Worm (Caenorhabditis elegans) whole organism, mixed stage, embryonic: Measurements from ENCODE around the gene pkn-1.

Experiments
- blmp-1 ChIP-seq: fragments of 150-350 bp; optimal IDR thresholded peaks from 2 replicates; lab custom pipeline; 2014; ENCODE audit warnings: missing biosample characterization, missing genetic modification characterization
- ces-1 ChIP-seq: fragments of 150-350 bp; optimal IDR thresholded peaks from 2 replicates; lab custom pipeline; 2014; ENCODE audit warnings: missing biosample characterization, missing genetic modification reagents, missing genetic modification characterization
- elt-1 ChIP-seq: sonication (generic microtip); optimal IDR thresholded peaks from 2 replicates; lab custom pipeline; 2017; ENCODE audit warnings: missing genetic modification characterization, mild to moderate bottlenecking, missing compliant biosample characterization, antibody characterized with exemption, moderate library complexity, borderline replicate concordance; ENCODE audit not compliant: insufficient read depth
- elt-3 ChIP-seq: fragments of 150-350 bp; optimal IDR thresholded peaks from 2 replicates; lab custom pipeline; 2014; ENCODE audit warnings: missing biosample characterization, missing genetic modification characterization
- hlh-1 ChIP-seq: fragments of 150-350 bp; optimal IDR thresholded peaks from 2 replicates; lab custom pipeline; 2014; ENCODE audit warnings: missing biosample characterization, missing genetic modification reagents, missing genetic modification characterization
- lin-13 ChIP-seq: fragments of 150-350 bp; optimal IDR thresholded peaks from 2 replicates; lab custom pipeline; 2014; ENCODE audit warnings: missing biosample characterization, missing genetic modification characterization
- mab-5 ChIP-seq: fragments of 150-350 bp; optimal IDR thresholded peaks from 2 replicates; lab custom pipeline; 2014; ENCODE audit warnings: missing biosample characterization, missing genetic modification characterization
- mls-2 ChIP-seq: sonication (generic microtip); optimal IDR thresholded peaks from 2 replicates; lab custom pipeline; 2016; ENCODE audit warnings: mild to moderate bottlenecking, missing genetic modification characterization, moderate library complexity, missing compliant biosample characterization
- nhr-12 ChIP-seq: fragments of 150-350 bp; optimal IDR thresholded peaks from 2 replicates; lab custom pipeline; 2014; ENCODE audit warnings: missing biosample characterization, missing genetic modification characterization
- snpc-4 ChIP-seq: fragments of 150-350 bp; optimal IDR thresholded peaks from 2 replicates; lab custom pipeline; 2014; ENCODE audit warnings: missing biosample characterization, missing genetic modification characterization
- unc-62 ChIP-seq: fragments of 150-350 bp; optimal IDR thresholded peaks from 2 replicates; lab custom pipeline; 2014; ENCODE audit warnings: missing biosample characterization, missing genetic modification reagents, missing genetic modification characterization
- zip-8 ChIP-seq: fragments of 150-350 bp; optimal IDR thresholded peaks from 2 replicates; lab custom pipeline; 2014; ENCODE audit warnings: missing biosample characterization, missing genetic modification characterization
- ztf-11 ChIP-seq: fragments of 150-350 bp; optimal IDR thresholded peaks from 2 replicates; lab custom pipeline; 2014; ENCODE audit warnings: missing biosample characterization, missing genetic modification characterization

- no peak for TF ChIP-seq unc-62 (GFP tag; lab: Kevin White, UChicago)
- no peak for TF ChIP-seq nhr-12 (tag; lab: Kevin White, UChicago)
- TF ChIP-seq blmp-1 (tag; lab: Kevin White, UChicago), result no peak
- TF ChIP-seq snpc-4, result no peak
- TF ChIP-seq elt-1, result no peak
- TF ChIP-seq zip-8 (tag; lab: Kevin White, UChicago), result no peak
- no peak for TF ChIP-seq hlh-1 (tag; lab: Kevin White, UChicago)
- no peak for TF ChIP-seq ztf-11 (tag; lab: Kevin White, UChicago)
- no peak for TF ChIP-seq elt-3
- TF ChIP-seq ces-1 (GFP tag; lab: Kevin White, UChicago), result no peak
- no peak for TF ChIP-seq mls-2 (tag; lab: Kevin White, UChicago)
- no peak for TF ChIP-seq mab-5 (tag; lab: Kevin White, UChicago)
- TF ChIP-seq lin-13 (tag; lab: Kevin White, UChicago), result no peak
These were observed at the start of gene pkn-1 for ce11 chrX:10396509-10397292.
